Fruit fly (Drosophila melanogaster) whole organism, embryonic: ENCODE results near the gene pyd.

Experiments used
- Abd-B ChIP-seq: fragments of 200-800 bp; sonication (Bioruptor generic); optimal IDR thresholded peaks from 2 replicates; lab custom pipeline; 2018; ENCODE audit warnings: missing biosample characterization, mild to moderate bottlenecking, missing genetic modification characterization, moderate library complexity
- CG1024 ChIP-seq: fragments of 200-800 bp; sonication (Bioruptor generic); IDR thresholded peaks from 2 replicates; pipeline ENCODE4 v1.3.6; 2022; ENCODE audit warnings: missing biosample characterization, missing genetic modification characterization
- CG10267 ChIP-seq: fragments of 200-800 bp; sonication (Bioruptor generic); optimal IDR thresholded peaks from 2 replicates; lab custom pipeline; 2018; ENCODE audit warnings: missing biosample characterization, mild to moderate bottlenecking, missing genetic modification characterization, moderate library complexity
- CG11085 ChIP-seq: fragments of 200-800 bp; sonication (Bioruptor generic); IDR thresholded peaks from 2 replicates; pipeline ENCODE4 v1.3.6; 2022; ENCODE audit warnings: missing biosample characterization, missing genetic modification characterization
- CG13287 ChIP-seq: fragments of 200-800 bp; sonication (Bioruptor generic); IDR thresholded peaks from 2 replicates; pipeline ENCODE4 v1.3.6; 2022; ENCODE audit warnings: missing biosample characterization, missing genetic modification characterization; ENCODE audit not compliant: partially characterized antibody
- CG13296 ChIP-seq: fragments of 200-800 bp; sonication (Bioruptor generic); optimal IDR thresholded peaks from 3 replicates; lab custom pipeline; 2018; ENCODE audit warnings: missing biosample characterization, mild to moderate bottlenecking, missing genetic modification characterization
- CG15514 ChIP-seq: fragments of 200-800 bp; sonication (Bioruptor generic); optimal IDR thresholded peaks from 3 replicates; lab custom pipeline; 2017; ENCODE audit warnings: missing biosample characterization, missing genetic modification characterization, mild to moderate bottlenecking, moderate library complexity, missing genetic modification reagents
- CG15696 ChIP-seq: fragments of 200-800 bp; sonication (Bioruptor generic); optimal IDR thresholded peaks from 2 replicates; lab custom pipeline; 2019; ENCODE audit warnings: missing biosample characterization, mild to moderate bottlenecking, missing genetic modification characterization, moderate library complexity
- CG17612 ChIP-seq: fragments of 200-800 bp; sonication (Bioruptor generic); IDR thresholded peaks from 2 replicates; pipeline ENCODE4 v1.3.6; 2022; ENCODE audit warnings: missing biosample characterization, missing genetic modification characterization
- CG17829 ChIP-seq: fragments of 200-800 bp; optimal IDR thresholded peaks from 2 replicates; lab custom pipeline; 2019; ENCODE audit warnings: missing biosample characterization, mild to moderate bottlenecking, missing genetic modification characterization, moderate library complexity
- CG1832 ChIP-seq: fragments of 200-800 bp; sonication (Bioruptor generic); optimal IDR thresholded peaks from 2 replicates; lab custom pipeline; 2017; ENCODE audit warnings: missing biosample characterization, mild to moderate bottlenecking, missing genetic modification characterization, inconsistent platforms
- CG2116 ChIP-seq: fragments of 200-800 bp; sonication (Bioruptor generic); optimal IDR thresholded peaks from 3 replicates; lab custom pipeline; 2018; ENCODE audit warnings: missing biosample characterization, mild to moderate bottlenecking, missing genetic modification characterization
- CG2712 ChIP-seq: fragments of 200-800 bp; optimal IDR thresholded peaks from 3 replicates; lab custom pipeline; 2019; ENCODE audit warnings: missing biosample characterization, mild to moderate bottlenecking, missing genetic modification characterization, moderate library complexity
- CG3163 ChIP-seq: fragments of 200-800 bp; sonication (Bioruptor generic); optimal IDR thresholded peaks from 3 replicates; lab custom pipeline; 2016; ENCODE audit warnings: missing biosample characterization, missing genetic modification characterization
- CG34422 ChIP-seq: fragments of 200-800 bp; sonication (Bioruptor generic); IDR thresholded peaks from 3 replicates; pipeline ENCODE4 v1.3.6; 2022; ENCODE audit warnings: missing biosample characterization, missing genetic modification characterization
- CG3838 ChIP-seq: fragments of 200-800 bp; sonication (Bioruptor generic); optimal IDR thresholded peaks from 3 replicates; lab custom pipeline; 2016; ENCODE audit warnings: missing biosample characterization, missing genetic modification characterization
- CG4617 ChIP-seq: fragments of 200-800 bp; sonication (Bioruptor generic); optimal IDR thresholded peaks from 3 replicates; lab custom pipeline; 2016; ENCODE audit warnings: missing biosample characterization, missing genetic modification characterization, borderline replicate concordance
- CG6175 ChIP-seq: fragments of 200-800 bp; sonication (Bioruptor generic); IDR thresholded peaks from 3 replicates; pipeline ENCODE4 v1.3.6; 2022; ENCODE audit warnings: missing biosample characterization, missing genetic modification characterization
- CG7839 ChIP-seq: fragments of 200-800 bp; sonication (Bioruptor generic); optimal IDR thresholded peaks from 3 replicates; lab custom pipeline; 2018; ENCODE audit warnings: missing biosample characterization, mild to moderate bottlenecking, missing genetic modification characterization, moderate library complexity
- CG8089 ChIP-seq: fragments of 200-800 bp; sonication (Bioruptor generic); optimal IDR thresholded peaks from 3 replicates; lab custom pipeline; 2016; ENCODE audit warnings: missing biosample characterization, missing genetic modification characterization
- CG8281 ChIP-seq: fragments of 200-800 bp; sonication (Bioruptor generic); optimal IDR thresholded peaks from 2 replicates; lab custom pipeline; 2018; ENCODE audit warnings: missing biosample characterization, mild to moderate bottlenecking, missing genetic modification characterization, moderate library complexity
- CG9817 ChIP-seq: fragments of 200-800 bp; sonication (Bioruptor generic); optimal IDR thresholded peaks from 2 replicates; lab custom pipeline; 2018; ENCODE audit warnings: missing biosample characterization, mild to moderate bottlenecking, missing genetic modification characterization, moderate library complexity
- Chrac-16 ChIP-seq: fragments of 200-800 bp; sonication (Bioruptor generic); optimal IDR thresholded peaks from 3 replicates; lab custom pipeline; 2016; ENCODE audit warnings: missing biosample characterization, missing genetic modification characterization
- Dbx ChIP-seq: fragments of 200-800 bp; sonication (Bioruptor generic); IDR thresholded peaks from 3 replicates; pipeline ENCODE4 v1.3.6; 2022; ENCODE audit warnings: missing biosample characterization, missing genetic modification characterization
- GATAe ChIP-seq: fragments of 200-800 bp; sonication (Bioruptor generic); conservative IDR thresholded peaks from 2 replicates; pipeline ENCODE4 v1.3.6; 2022; ENCODE audit warnings: missing biosample characterization, missing genetic modification characterization
- HLH3B ChIP-seq: fragments of 200-800 bp; sonication (Bioruptor generic); IDR thresholded peaks from 2 replicates; pipeline ENCODE4 v1.3.6; 2022; ENCODE audit warnings: missing biosample characterization, missing genetic modification characterization
- HLH54F ChIP-seq: fragments of 200-800 bp; sonication (Bioruptor generic); optimal IDR thresholded peaks from 3 replicates; lab custom pipeline; 2016; ENCODE audit warnings: missing biosample characterization, missing genetic modification characterization
- Hand ChIP-seq: fragments of 200-800 bp; sonication (Bioruptor generic); optimal IDR thresholded peaks from 2 replicates; lab custom pipeline; 2017; ENCODE audit warnings: mild to moderate bottlenecking, missing biosample characterization, missing genetic modification reagents, missing genetic modification characterization
- Hsf ChIP-seq: fragments of 200-800 bp; sonication (Bioruptor generic); optimal IDR thresholded peaks from 3 replicates; lab custom pipeline; 2016; ENCODE audit warnings: missing biosample characterization, missing genetic modification characterization
- Lhr ChIP-seq: fragments of 200-800 bp; sonication (Bioruptor generic); optimal IDR thresholded peaks from 3 replicates; lab custom pipeline; 2017; ENCODE audit warnings: mild to moderate bottlenecking, missing biosample characterization, missing genetic modification reagents, missing genetic modification characterization
- Nf-YA ChIP-seq: fragments of 200-800 bp; sonication (Bioruptor generic); IDR thresholded peaks from 2 replicates; pipeline ENCODE4 v1.3.6; 2022; ENCODE audit warnings: missing biosample characterization, missing genetic modification characterization
- Opbp ChIP-seq: fragments of 200-800 bp; sonication (Bioruptor generic); IDR thresholded peaks from 3 replicates; pipeline ENCODE4 v1.3.6; 2022; ENCODE audit warnings: missing biosample characterization, missing genetic modification characterization; ENCODE audit not compliant: partially characterized antibody
- TFAM ChIP-seq: fragments of 200-800 bp; sonication (Bioruptor generic); optimal IDR thresholded peaks from 2 replicates; lab custom pipeline; 2017; ENCODE audit warnings: missing biosample characterization, missing genetic modification characterization, inconsistent platforms
- bbx ChIP-seq: fragments of 200-800 bp; sonication (Bioruptor generic); IDR thresholded peaks from 2 replicates; pipeline ENCODE4 v1.3.6; 2022; ENCODE audit warnings: missing biosample characterization, missing genetic modification characterization; ENCODE audit not compliant: partially characterized antibody
- cato ChIP-seq: fragments of 200-800 bp; sonication (Bioruptor generic); optimal IDR thresholded peaks from 2 replicates; lab custom pipeline; 2016; ENCODE audit warnings: missing biosample characterization, missing genetic modification characterization, borderline replicate concordance
- ci ChIP-seq: fragments of 200-800 bp; sonication (Bioruptor generic); IDR thresholded peaks from 3 replicates; pipeline ENCODE4 v1.3.6; 2022; ENCODE audit warnings: missing biosample characterization, missing genetic modification characterization
- corto ChIP-seq: fragments of 200-800 bp; sonication (Bioruptor generic); optimal IDR thresholded peaks from 2 replicates; lab custom pipeline; 2016; ENCODE audit warnings: missing biosample characterization, mild to moderate bottlenecking, missing genetic modification characterization, moderate library complexity
- gro ChIP-seq: fragments of 200-800 bp; sonication (Bioruptor generic); optimal IDR thresholded peaks from 2 replicates; lab custom pipeline; 2016; ENCODE audit warnings: missing biosample characterization, missing genetic modification characterization
- ham ChIP-seq: fragments of 200-800 bp; sonication (Bioruptor generic); IDR thresholded peaks from 2 replicates; pipeline ENCODE4 v1.3.6; 2022; ENCODE audit warnings: missing biosample characterization, missing genetic modification characterization
- hkb ChIP-seq, 2 experiments: fragments of 200-800 bp in 1 of 2; fragments of >200 bp in 1 of 2; sonication (Bioruptor generic) in 1 of 2; IDR thresholded peaks in 1 of 2; optimal IDR thresholded peaks in 1 of 2; 2 replicates each; pipeline versions ENCODE4 v1.3.6 to Lab custom; 2017 to 2022; ENCODE audit warnings: missing biosample characterization in 1 of 2, missing genetic modification characterization in 1 of 2
- nom ChIP-seq: fragments of 200-800 bp; sonication (Bioruptor generic); optimal IDR thresholded peaks from 2 replicates; lab custom pipeline; 2017; ENCODE audit warnings: missing biosample characterization, missing genetic modification characterization, mild to moderate bottlenecking, moderate library complexity, missing genetic modification reagents
- pnt ChIP-seq: fragments of 200-800 bp; sonication (Bioruptor generic); optimal IDR thresholded peaks from 3 replicates; lab custom pipeline; 2016; ENCODE audit warnings: missing biosample characterization, missing genetic modification characterization
- sima ChIP-seq: fragments of 200-800 bp; sonication (Bioruptor generic); optimal IDR thresholded peaks from 2 replicates; lab custom pipeline; 2016; ENCODE audit warnings: missing biosample characterization, missing genetic modification characterization
- sqz ChIP-seq: fragments of 200-800 bp; sonication (Bioruptor generic); optimal IDR thresholded peaks from 3 replicates; lab custom pipeline; 2018; ENCODE audit warnings: missing biosample characterization, mild to moderate bottlenecking, missing genetic modification characterization
- ssp ChIP-seq: fragments of 200-800 bp; sonication (Bioruptor generic); IDR thresholded peaks from 2 replicates; pipeline ENCODE4 v1.3.6; 2022; ENCODE audit warnings: missing biosample characterization, missing genetic modification characterization
- tio ChIP-seq: fragments of 200-800 bp; sonication (Bioruptor generic); optimal IDR thresholded peaks from 2 replicates; lab custom pipeline; 2017; ENCODE audit warnings: missing biosample characterization, missing genetic modification characterization, inconsistent platforms

The pyd gene

dm6 chr3R:8920091-8920733 is 11.5 kb downstream of the pyd start (continued):
- TF ChIP-seq CG3838 (GFP tag; lab: Kevin White, UChicago) (no peak), CG3163 (GFP tag; lab: Kevin White, UChicago) (no peak), Chrac-16 (no peak), Hsf (no peak), CG7839 (tag; lab: Kevin White, UChicago) (peak; percentile 52), CG1832 (no peak), nom (GFP tag; lab: Kevin White, UChicago) (no peak), CG10267 (tag; lab: Kevin White, UChicago) (no peak), cato (GFP tag; lab: Kevin White, UChicago) (no peak), CG2116 (GFP tag; lab: Kevin White, UChicago) (no peak), CG4617 (no peak), CG15514 (GFP tag; lab: Kevin White, UChicago) (no peak), sqz (GFP tag; lab: Kevin White, UChicago) (no peak), Nf-YA (no peak), Hand (GFP tag; lab: Kevin White, UChicago) (no peak), pnt (GFP tag; lab: Kevin White, UChicago) (no peak), CG11085 (0 out of 2 replicates have a peak, but pooled peaks have one; percentile 27), GATAe (GFP tag; lab: Robert Waterston, UW) (no peak), Dbx (GFP tag; lab: Robert Waterston, UW) (no peak), CG2712 (tag; lab: Kevin White, UChicago) (peak; percentile 62), Opbp (GFP tag; lab: Robert Waterston, UW) (no peak), ssp (peak; percentile 34; the same call in 1 of the 2 replicates), CG8089 (GFP tag; lab: Kevin White, UChicago) (no peak), CG9817 (no peak), CG8281 (no peak), ci (0 out of 3 replicates have a peak, but pooled peaks have one; percentile 25), ham (no peak), Abd-B (peak; percentile 29), CG6175 (no peak), CG34422 (GFP tag; lab: Robert Waterston, UW) (no peak), tio (GFP tag; lab: Kevin White, UChicago) (no peak), CG13296 (GFP tag; lab: Kevin White, UChicago) (no peak), CG17829 (peak; percentile 46), CG17612 (no peak), gro (GFP tag; lab: Kevin White, UChicago) (no peak), bbx (GFP tag; lab: Robert Waterston, UW) (no peak), HLH3B (GFP tag; lab: Robert Waterston, UW) (0 out of 2 replicates have a peak, but pooled peaks have one; percentile 11), CG13287 (no peak), sima (GFP tag; lab: Kevin White, UChicago) (no peak), TFAM (no peak), Lhr (GFP tag; lab: Kevin White, UChicago) (no peak), corto (GFP tag; lab: Kevin White, UChicago) (no peak), CG15696 (tag; lab: Kevin White, UChicago) (no peak), HLH54F (GFP tag; lab: Kevin White, UChicago) (no peak), CG1024 (GFP tag; lab: Robert Waterston, UW) (no peak), hkb (optimal IDR thresholded peaks at IDR 0.05; lab: Kevin White, UChicago) (no peak), hkb (GFP tag; IDR thresholded peaks at IDR 0.05; lab: Robert Waterston, UW) (no peak)
